Worm (Caenorhabditis elegans): ENCODE data around the gene T14B4.9.
A peak's percentile ranks its signal among the peaks of the same experiment; 100 is the strongest.

T14B4.9 gene

ce11 chrII:6776418-6777034 is 42.9 kb upstream of the T14B4.9 start, which contains the start of gene ssup-72 (continued):
- peak; percentile 81 for TF ChIP-seq dsc-1 (tag; optimal IDR thresholded peaks at IDR 0.05)
- TF ChIP-seq mdl-1 (tag; optimal IDR thresholded peaks at IDR 0.05), result peak in 1 of 2 experiments; percentile 29
- TF ChIP-seq nhr-77 (tag; optimal IDR thresholded peaks at IDR 0.05), result peak; percentile 15
- TF ChIP-seq nhr-237 (tag; optimal IDR thresholded peaks at IDR 0.05), result no peak
- peak; percentile 76 for TF ChIP-seq unc-130 (tag; optimal IDR thresholded peaks at IDR 0.05)
- peak in 1 of 2 experiments; percentile 88 for TF ChIP-seq ztf-11 (tag; optimal IDR thresholded peaks at IDR 0.05)
- TF ChIP-seq ces-1 (GFP tag; optimal IDR thresholded peaks at IDR 0.05), result no peak
- TF ChIP-seq unc-62 (GFP tag; optimal IDR thresholded peaks at IDR 0.05), result no peak
- TF ChIP-seq snpc-4 (tag; optimal IDR thresholded peaks at IDR 0.05), result peak; percentile 41
- peak; percentile 67 for TF ChIP-seq Y116A8C.19 (tag; optimal IDR thresholded peaks at IDR 0.05; ENCODE audit: borderline replicate concordance)
- TF ChIP-seq lin-35 (GFP tag; optimal IDR thresholded peaks at IDR 0.05), result peak; percentile 84 to 91
- peak; percentile 86 for TF ChIP-seq ceh-90 (tag; optimal IDR thresholded peaks at IDR 0.05)
- peak; percentile 87 for TF ChIP-seq nhr-90 (tag; optimal IDR thresholded peaks at IDR 0.05; ENCODE audit: poor library complexity)
- no peak for TF ChIP-seq aha-1 (tag; optimal IDR thresholded peaks at IDR 0.05)
- no peak for TF ChIP-seq vab-15 (tag; optimal IDR thresholded peaks at IDR 0.05)
- no peak for TF ChIP-seq C34B4.2 (tag; optimal IDR thresholded peaks at IDR 0.05)
- peak; percentile 84 for TF ChIP-seq tbx-2 (tag; optimal IDR thresholded peaks at IDR 0.05)
- TF ChIP-seq lin-39 (tag; optimal IDR thresholded peaks at IDR 0.05), result no peak
- no peak for TF ChIP-seq nhr-11 (tag; optimal IDR thresholded peaks at IDR 0.05)
- TF ChIP-seq ceh-8 (GFP tag; optimal IDR thresholded peaks at IDR 0.05), result no peak
- peak; percentile 45 for TF ChIP-seq skn-1 (tag; optimal IDR thresholded peaks at IDR 0.05)
- peak; percentile 74 for TF ChIP-seq fkh-8 (tag; optimal IDR thresholded peaks at IDR 0.05)
- TF ChIP-seq ets-5 (GFP tag; IDR thresholded peaks at IDR 0.05), result no peak
- no peak for TF ChIP-seq F16B12.6 (tag; optimal IDR thresholded peaks at IDR 0.05)
- TF ChIP-seq nhr-71 (tag; optimal IDR thresholded peaks at IDR 0.05), result peak; percentile 90
- TF ChIP-seq egl-27 (tag; optimal IDR thresholded peaks at IDR 0.05), result no peak
- TF ChIP-seq dpl-1 (GFP tag; optimal IDR thresholded peaks at IDR 0.05), result peak; percentile 80 to 90 (median 85)
- peak; percentile 86 for TF ChIP-seq fkh-4 (tag; optimal IDR thresholded peaks at IDR 0.05; ENCODE audit: borderline replicate concordance)
- TF ChIP-seq egl-13 (tag; optimal IDR thresholded peaks at IDR 0.05), result peak; percentile 86
- peak; percentile 6 for TF ChIP-seq efl-3 (GFP tag; optimal IDR thresholded peaks at IDR 0.05)
- TF ChIP-seq snu-23 (GFP tag; optimal IDR thresholded peaks at IDR 0.05), result peak; percentile 84
- peak; percentile 18 to 61 (median 24) for TF ChIP-seq ceh-82 (tag; optimal IDR thresholded peaks at IDR 0.05)
- TF ChIP-seq sox-4 (tag; optimal IDR thresholded peaks at IDR 0.05), result peak; percentile 83
- TF ChIP-seq nhr-76 (tag; optimal IDR thresholded peaks at IDR 0.05), result no peak
- TF ChIP-seq lin-15B (tag; optimal IDR thresholded peaks at IDR 0.05), result peak; percentile 39
- TF ChIP-seq alr-1 (tag; optimal IDR thresholded peaks at IDR 0.05; ENCODE audit: borderline replicate concordance), result no peak
- TF ChIP-seq fos-1 (tag; optimal IDR thresholded peaks at IDR 0.05), result no peak
- TF ChIP-seq nhr-85 (tag), result peak; percentile 92
- peak; percentile 4 for TF ChIP-seq aly-2 (tag; optimal IDR thresholded peaks at IDR 0.05)
- TF ChIP-seq pax-3 (tag; optimal IDR thresholded peaks at IDR 0.05), result peak; percentile 85
- TF ChIP-seq zip-4 (GFP tag; optimal IDR thresholded peaks at IDR 0.05), result no peak
- TF ChIP-seq ceh-88 (GFP tag; IDR thresholded peaks at IDR 0.05), result peak; percentile 62; the same call in 1 of the 2 replicates
- peak; percentile 78 for TF ChIP-seq xbp-1 (tag; optimal IDR thresholded peaks at IDR 0.05)
- no peak for TF ChIP-seq hpl-2 (GFP tag; optimal IDR thresholded peaks at IDR 0.05)
- TF ChIP-seq efl-1 (optimal IDR thresholded peaks at IDR 0.05), result peak; percentile 27 to 87
- peak; percentile 87 to 98 for TF ChIP-seq efl-1 (GFP tag; optimal IDR thresholded peaks at IDR 0.05 in 1 of 2)
- TF ChIP-seq C16A3.4 (tag; optimal IDR thresholded peaks at IDR 0.05), result peak; percentile 62
- TF ChIP-seq lin-14 (GFP tag; optimal IDR thresholded peaks at IDR 0.05), result peak; percentile 84
- TF ChIP-seq C04F5.9 (tag; optimal IDR thresholded peaks at IDR 0.05), result peak; percentile 54
- peak; percentile 35 for TF ChIP-seq elt-2 (tag; optimal IDR thresholded peaks at IDR 0.05)
- peak; percentile 96 for TF ChIP-seq rnt-1 (tag; optimal IDR thresholded peaks at IDR 0.05)
- TF ChIP-seq hlh-4 (tag; optimal IDR thresholded peaks at IDR 0.05), result no peak

Data from whole organism, L1 larva.